Fruit fly (Drosophila melanogaster): ENCODE results near the gene CG14377.

Gene CG14377

dm6 chr3R:13446489-13446888, 48.9 kb downstream of the CG14377 start (continued):
- TF ChIP-seq Atf-2 (GFP tag; optimal IDR thresholded peaks at IDR 0.05) (no peak), CG12744 (GFP tag; optimal IDR thresholded peaks at IDR 0.05) (no peak), CG10321 (GFP tag; IDR thresholded peaks at IDR 0.05) (no peak), dimm (GFP tag; IDR thresholded peaks at IDR 0.05) (no peak), hbn (GFP tag; IDR thresholded peaks at IDR 0.05; ENCODE audit: partially characterized antibody) (no peak), CG18619 (GFP tag; optimal IDR thresholded peaks at IDR 0.05) (peak; percentile 1), Sox100B (GFP tag; optimal IDR thresholded peaks at IDR 0.05) (peak; percentile 34), CG2889 (GFP tag; IDR thresholded peaks at IDR 0.05) (no peak), Hsf (GFP tag; optimal IDR thresholded peaks at IDR 0.05) (peak; percentile 52), wor (GFP tag; IDR thresholded peaks at IDR 0.05) (no peak), Camta (GFP tag; optimal IDR thresholded peaks at IDR 0.05) (peak; percentile 22), CG10147 (GFP tag; optimal IDR thresholded peaks at IDR 0.05) (no peak), CG17568 (GFP tag; optimal IDR thresholded peaks at IDR 0.05) (no peak), wdn (GFP tag; IDR thresholded peaks at IDR 0.05) (no peak), crol (GFP tag; IDR thresholded peaks at IDR 0.05) (no peak), Hr51 (GFP tag; optimal IDR thresholded peaks at IDR 0.05) (peak in 1 of 2 experiments; percentile 67), CG18476 (GFP tag; optimal IDR thresholded peaks at IDR 0.05) (no peak), CG13287 (GFP tag; IDR thresholded peaks at IDR 0.05; ENCODE audit: partially characterized antibody) (no peak), CG3065 (GFP tag; optimal IDR thresholded peaks at IDR 0.05) (no peak)
